Fruit fly (Drosophila melanogaster) whole organism: ENCODE data around the gene Rab10.
"Not testable (repeated sequence)": the region's sequence is repeated elsewhere in the genome, so short reads cannot be mapped to it uniquely, and the experiment has no call there.

Experiments used
- Dll ChIP-seq: fragments of >200 bp; optimal IDR thresholded peaks from 2 replicates; lab custom pipeline; 2017
- EcR ChIP-seq, 2 experiments: fragments of >200 bp; optimal IDR thresholded peaks; 2 replicates each; lab custom pipeline; 2017; ENCODE audit warnings: missing biosample characterization in 2 of 2, missing genetic modification characterization in 2 of 2, missing genetic modification reagents in 2 of 2
- pan ChIP-seq: fragments of >200 bp; optimal IDR thresholded peaks from 2 replicates; lab custom pipeline; 2017
- psq ChIP-seq: fragments of >200 bp; optimal IDR thresholded peaks from 2 replicates; lab custom pipeline; 2017
- usp ChIP-seq: fragments of >200 bp; optimal IDR thresholded peaks from 2 replicates; lab custom pipeline; 2017; ENCODE audit warnings: missing biosample characterization, missing genetic modification characterization, mixed read lengths

dm6 chrX:20224920-20225319 lies 26.2 kb upstream of the Rab10 start, which contains the start of gene Sdic4:
- not testable (repeated sequence) for TF ChIP-seq usp (GFP tag; lab: Kevin White, UChicago); pan (lab: Kevin White, UChicago); Dll (lab: Kevin White, UChicago); EcR (GFP tag; optimal IDR thresholded peaks at IDR 0.05; lab: Kevin White, UChicago); psq (lab: Kevin White, UChicago)
